Worm (Caenorhabditis elegans): ENCODE results near the gene ceh-30.

Gene ceh-30

ce11 chrX:3047224-3047623, 16.1 kb upstream of the ceh-30 start (continued):
- TF ChIP-seq elt-2 (tag; optimal IDR thresholded peaks at IDR 0.05): no peak

ce11 chrX:3048696-3049095, 14.7 kb upstream of the ceh-30 start:
- TF ChIP-seq nfya-1 (tag; optimal IDR thresholded peaks at IDR 0.05): no peak
- no peak for TF ChIP-seq ets-4 (tag; optimal IDR thresholded peaks at IDR 0.05)
- no peak for TF ChIP-seq ceh-30 (tag; optimal IDR thresholded peaks at IDR 0.05)
- no peak for TF ChIP-seq madf-2 (tag; optimal IDR thresholded peaks at IDR 0.05)
- no peak for TF ChIP-seq unc-3 (GFP tag; conservative IDR thresholded peaks at IDR 0.05)
- no peak for TF ChIP-seq unc-3 (tag; optimal IDR thresholded peaks at IDR 0.05)
- no peak for TF ChIP-seq pag-3 (tag; optimal IDR thresholded peaks at IDR 0.05; ENCODE audit: borderline replicate concordance)
- TF ChIP-seq C08G9.2 (tag; optimal IDR thresholded peaks at IDR 0.05): no peak
- no peak for TF ChIP-seq elt-4 (tag; optimal IDR thresholded peaks at IDR 0.05)
- no peak for TF ChIP-seq K02D7.2 (tag; optimal IDR thresholded peaks at IDR 0.05)
- TF ChIP-seq ceh-45 (GFP tag; IDR thresholded peaks at IDR 0.05): no peak
- no peak for TF ChIP-seq nhr-232 (tag; optimal IDR thresholded peaks at IDR 0.05)
- TF ChIP-seq pax-1 (tag; optimal IDR thresholded peaks at IDR 0.05): no peak
- no peak for TF ChIP-seq ceh-14 (tag; optimal IDR thresholded peaks at IDR 0.05)
- no peak for TF ChIP-seq sox-2 (GFP tag; IDR thresholded peaks at IDR 0.05)

ce11 chrX:3049233-3049632, 14.1 kb upstream of the ceh-30 start:
- peak; percentile 55 for TF ChIP-seq unc-55 (GFP tag; optimal IDR thresholded peaks at IDR 0.05)
- TF ChIP-seq ceh-18 (tag; optimal IDR thresholded peaks at IDR 0.05): peak; percentile 56
- no peak for TF ChIP-seq pqm-1 (tag; optimal IDR thresholded peaks at IDR 0.05)
- no peak for TF ChIP-seq pha-2 (tag; optimal IDR thresholded peaks at IDR 0.05)
- peak; percentile 98 for TF ChIP-seq ceh-31 (tag; optimal IDR thresholded peaks at IDR 0.05)
- peak; percentile 58 for TF ChIP-seq sdc-2 (tag; optimal IDR thresholded peaks at IDR 0.05)
- TF ChIP-seq unc-42 (tag; optimal IDR thresholded peaks at IDR 0.05): peak; percentile 72

- no peak for TF ChIP-seq pros-1 (tag; optimal IDR thresholded peaks at IDR 0.05)
- TF ChIP-seq unc-42 (tag; optimal IDR thresholded peaks at IDR 0.05): peak; percentile 82
- no peak for TF ChIP-seq fkh-10 (GFP tag; optimal IDR thresholded peaks at IDR 0.05)
- TF ChIP-seq elt-2 (tag; optimal IDR thresholded peaks at IDR 0.05): no peak
- TF ChIP-seq odd-2 (tag; optimal IDR thresholded peaks at IDR 0.05): no peak
- TF ChIP-seq pax-1 (tag; optimal IDR thresholded peaks at IDR 0.05): no peak
- no peak for TF ChIP-seq pag-3 (tag; optimal IDR thresholded peaks at IDR 0.05; ENCODE audit: borderline replicate concordance)
- no peak for TF ChIP-seq pqm-1 (tag; optimal IDR thresholded peaks at IDR 0.05)
Measured at ce11 chrX:3051315-3051993, 11.9 kb upstream of the ceh-30 start.

DNA sequence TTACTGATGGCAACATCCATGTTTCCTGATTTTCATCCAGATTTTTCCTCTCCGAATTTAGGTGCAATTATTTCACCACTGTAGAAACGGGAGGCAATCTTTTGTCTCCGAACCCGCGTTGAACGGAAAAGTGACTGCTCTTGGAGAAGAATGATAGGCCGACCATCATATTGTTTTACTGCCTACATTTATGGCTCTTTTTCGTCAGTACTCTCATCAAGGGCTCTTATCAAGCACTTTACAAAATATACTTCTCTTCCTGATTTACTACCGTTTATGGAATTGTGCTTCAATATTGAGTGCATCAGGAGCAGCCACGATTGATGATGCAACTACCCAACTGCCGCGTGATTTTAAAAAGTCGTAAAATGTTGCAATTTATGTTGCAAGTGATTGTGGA, 9.0 kb upstream of the ceh-30 start:
- TF ChIP-seq T23F11.4 (GFP tag; optimal IDR thresholded peaks at IDR 0.05) (no peak), hlh-30 (tag; optimal IDR thresholded peaks at IDR 0.05; ENCODE audit: insufficient read depth) (no peak), lin-11 (tag; optimal IDR thresholded peaks at IDR 0.05) (no peak), pax-1 (tag; optimal IDR thresholded peaks at IDR 0.05) (no peak), fkh-6 (tag; optimal IDR thresholded peaks at IDR 0.05) (no peak), ahr-1 (tag; optimal IDR thresholded peaks at IDR 0.05) (no peak)

- TF ChIP-seq tbx-7 (tag; optimal IDR thresholded peaks at IDR 0.05) (no peak), unc-3 (GFP tag; conservative IDR thresholded peaks at IDR 0.05) (no peak), unc-3 (tag; optimal IDR thresholded peaks at IDR 0.05) (no peak)
Measured at ce11 chrX:3054802-3055201, 8.6 kb upstream of the ceh-30 start, which contains the start of gene twk-26. TSS of gene twk-26 (minus strand) at chrX:3054824.

Measured in whole organism, late embryonic.